Fruit fly (Drosophila melanogaster) whole organism, embryonic: ENCODE results near the gene me31B.

Experiments
- Bteb2 ChIP-seq: fragments of 200-800 bp; sonication (Bioruptor generic); optimal IDR thresholded peaks from 2 replicates; lab custom pipeline; 2016; ENCODE audit warnings: missing biosample characterization, missing genetic modification characterization
- C15 ChIP-seq: fragments of 200-800 bp; sonication (Bioruptor generic); IDR thresholded peaks from 3 replicates; pipeline ENCODE4 v1.3.6; 2022; ENCODE audit warnings: missing biosample characterization, missing genetic modification characterization
- CG12659 ChIP-seq: fragments of 200-800 bp; sonication (Bioruptor generic); optimal IDR thresholded peaks from 3 replicates; lab custom pipeline; 2017; ENCODE audit warnings: mild to moderate bottlenecking, missing biosample characterization, missing genetic modification reagents, missing genetic modification characterization
- CG12769 ChIP-seq: fragments of 200-800 bp; sonication (Bioruptor generic); optimal IDR thresholded peaks from 2 replicates; lab custom pipeline; 2019; ENCODE audit warnings: missing biosample characterization, mild to moderate bottlenecking, missing genetic modification characterization, moderate library complexity
- CG13624 ChIP-seq: fragments of 200-800 bp; sonication (Bioruptor generic); optimal IDR thresholded peaks from 2 replicates; lab custom pipeline; 2016; ENCODE audit warnings: missing biosample characterization, missing genetic modification characterization
- CG13894 ChIP-seq: fragments of 200-800 bp; sonication (Bioruptor generic); optimal IDR thresholded peaks from 3 replicates; lab custom pipeline; 2018; ENCODE audit warnings: missing biosample characterization, mild to moderate bottlenecking, missing genetic modification characterization, moderate library complexity
- CG1603 ChIP-seq: fragments of 200-800 bp; sonication (Bioruptor generic); optimal IDR thresholded peaks from 2 replicates; lab custom pipeline; 2019; ENCODE audit warnings: missing biosample characterization, mild to moderate bottlenecking, missing genetic modification characterization, moderate library complexity
- CG17186 ChIP-seq: fragments of 200-800 bp; sonication (Bioruptor generic); optimal IDR thresholded peaks from 3 replicates; lab custom pipeline; 2017; ENCODE audit warnings: missing biosample characterization, missing genetic modification reagents, missing genetic modification characterization
- CG17802 ChIP-seq: fragments of 200-800 bp; sonication (Bioruptor generic); optimal IDR thresholded peaks from 2 replicates; lab custom pipeline; 2018; ENCODE audit warnings: missing biosample characterization, mild to moderate bottlenecking, missing genetic modification characterization, moderate library complexity
- CG18262 ChIP-seq: fragments of 200-800 bp; optimal IDR thresholded peaks from 3 replicates; lab custom pipeline; 2019; ENCODE audit warnings: missing biosample characterization, mild to moderate bottlenecking, missing genetic modification characterization, moderate library complexity
- CG18599 ChIP-seq: fragments of 200-800 bp; sonication (Bioruptor generic); optimal IDR thresholded peaks from 3 replicates; lab custom pipeline; 2017; ENCODE audit warnings: missing biosample characterization, missing genetic modification characterization, mild to moderate bottlenecking, moderate library complexity, missing genetic modification reagents
- CG2129 ChIP-seq: fragments of 200-800 bp; sonication (Bioruptor generic); IDR thresholded peaks from 2 replicates; pipeline ENCODE4 v1.3.6; 2022; ENCODE audit warnings: missing biosample characterization, missing genetic modification characterization; ENCODE audit not compliant: partially characterized antibody
- CG30403 ChIP-seq: fragments of 200-800 bp; sonication (Bioruptor generic); optimal IDR thresholded peaks from 3 replicates; lab custom pipeline; 2016; ENCODE audit warnings: missing biosample characterization, missing genetic modification characterization
- CG4820 ChIP-seq: fragments of 200-800 bp; sonication (Bioruptor generic); optimal IDR thresholded peaks from 3 replicates; lab custom pipeline; 2016; ENCODE audit warnings: missing biosample characterization, missing genetic modification characterization
- CG5180 ChIP-seq: fragments of 200-800 bp; sonication (Bioruptor generic); optimal IDR thresholded peaks from 3 replicates; lab custom pipeline; 2017; ENCODE audit warnings: missing biosample characterization, missing genetic modification characterization, mild to moderate bottlenecking, moderate library complexity, missing genetic modification reagents
- CG5245 ChIP-seq: fragments of 200-800 bp; sonication (Bioruptor generic); optimal IDR thresholded peaks from 3 replicates; lab custom pipeline; 2016; ENCODE audit warnings: missing biosample characterization, missing genetic modification characterization
- CG7839 ChIP-seq: fragments of 200-800 bp; sonication (Bioruptor generic); optimal IDR thresholded peaks from 3 replicates; lab custom pipeline; 2018; ENCODE audit warnings: missing biosample characterization, mild to moderate bottlenecking, missing genetic modification characterization, moderate library complexity
- CG7963 ChIP-seq: fragments of 200-800 bp; sonication (Bioruptor generic); IDR thresholded peaks from 3 replicates; pipeline ENCODE4 v1.3.6; 2022; ENCODE audit warnings: missing biosample characterization, missing genetic modification characterization; ENCODE audit not compliant: partially characterized antibody
- Chrac-16 ChIP-seq: fragments of 200-800 bp; sonication (Bioruptor generic); optimal IDR thresholded peaks from 3 replicates; lab custom pipeline; 2016; ENCODE audit warnings: missing biosample characterization, missing genetic modification characterization
- D ChIP-seq, 2 experiments: fragments of 200-800 bp in 1 of 2; fragments of >200 bp in 1 of 2; sonication (Bioruptor generic) in 1 of 2; optimal IDR thresholded peaks; 2 replicates in 1 of 2; 3 replicates in 1 of 2; lab custom pipeline; 2017; ENCODE audit warnings: mild to moderate bottlenecking in 1 of 2, missing biosample characterization in 1 of 2, missing genetic modification characterization in 1 of 2, missing genetic modification reagents in 1 of 2
- E2f2 ChIP-seq: fragments of 200-800 bp; sonication (Bioruptor generic); IDR thresholded peaks from 2 replicates; pipeline ENCODE4 v1.3.6; 2022; ENCODE audit warnings: missing biosample characterization, missing genetic modification characterization
- Elba2 ChIP-seq: fragments of 200-800 bp; sonication (Bioruptor generic); optimal IDR thresholded peaks from 3 replicates; lab custom pipeline; 2016; ENCODE audit warnings: missing biosample characterization, missing genetic modification characterization
- HLH54F ChIP-seq: fragments of 200-800 bp; sonication (Bioruptor generic); optimal IDR thresholded peaks from 3 replicates; lab custom pipeline; 2016; ENCODE audit warnings: missing biosample characterization, missing genetic modification characterization
- HmgZ ChIP-seq: fragments of 200-800 bp; sonication (Bioruptor generic); optimal IDR thresholded peaks from 2 replicates; lab custom pipeline; 2018; ENCODE audit warnings: missing biosample characterization, mild to moderate bottlenecking, missing genetic modification characterization
- MBD-R2 ChIP-seq: fragments of 200-800 bp; sonication (Bioruptor generic); IDR thresholded peaks from 2 replicates; pipeline ENCODE4 v1.3.6; 2022; ENCODE audit warnings: missing biosample characterization, missing genetic modification characterization
- NC2β ChIP-seq: fragments of 200-800 bp; sonication (Bioruptor generic); optimal IDR thresholded peaks from 2 replicates; lab custom pipeline; 2016; ENCODE audit warnings: missing biosample characterization, missing genetic modification characterization
- Sin3A ChIP-seq: fragments of >200 bp; optimal IDR thresholded peaks from 2 replicates; lab custom pipeline; 2018
- Six4 ChIP-seq: fragments of 200-800 bp; sonication (Bioruptor generic); optimal IDR thresholded peaks from 2 replicates; lab custom pipeline; 2016; ENCODE audit warnings: missing biosample characterization, missing genetic modification characterization
- Sox100B ChIP-seq: fragments of 200-800 bp; sonication (Bioruptor generic); optimal IDR thresholded peaks from 3 replicates; lab custom pipeline; 2018; ENCODE audit warnings: missing biosample characterization, mild to moderate bottlenecking, missing genetic modification characterization
- Trl ChIP-seq, 3 experiments: fragments of >200 bp in 2 of 3; fragments of 200-800 bp in 1 of 3; sonication (Bioruptor generic) in 1 of 3; optimal IDR thresholded peaks; 2 replicates in 1 of 3; 3 replicates in 2 of 3; lab custom pipeline; 2016 to 2017; ENCODE audit warnings: missing biosample characterization in 1 of 3, missing genetic modification characterization in 1 of 3
- amos ChIP-seq: fragments of 200-800 bp; sonication (Bioruptor generic); IDR thresholded peaks from 2 replicates; pipeline ENCODE4 v1.3.6; 2022; ENCODE audit warnings: missing biosample characterization, missing genetic modification characterization; ENCODE audit not compliant: partially characterized antibody
- ara ChIP-seq: fragments of 200-800 bp; sonication (Bioruptor generic); IDR thresholded peaks from 2 replicates; pipeline ENCODE4 v1.3.6; 2022; ENCODE audit warnings: missing biosample characterization, missing genetic modification characterization
- cato ChIP-seq: fragments of 200-800 bp; sonication (Bioruptor generic); optimal IDR thresholded peaks from 2 replicates; lab custom pipeline; 2016; ENCODE audit warnings: missing biosample characterization, missing genetic modification characterization, borderline replicate concordance
- chm ChIP-seq: fragments of 200-800 bp; sonication (Bioruptor generic); IDR thresholded peaks from 2 replicates; pipeline ENCODE4 v1.3.6; 2022; ENCODE audit warnings: missing biosample characterization, missing genetic modification characterization
- emc ChIP-seq: fragments of 200-800 bp; sonication (Bioruptor generic); optimal IDR thresholded peaks from 2 replicates; lab custom pipeline; 2016; ENCODE audit warnings: missing biosample characterization, missing genetic modification characterization
- eyg ChIP-seq: fragments of 200-800 bp; sonication (Bioruptor generic); optimal IDR thresholded peaks from 3 replicates; lab custom pipeline; 2016; ENCODE audit warnings: missing biosample characterization, missing genetic modification characterization
- gcm ChIP-seq: fragments of 200-800 bp; sonication (Bioruptor generic); optimal IDR thresholded peaks from 2 replicates; lab custom pipeline; 2019; ENCODE audit warnings: missing biosample characterization, mild to moderate bottlenecking, missing genetic modification characterization, moderate library complexity
- gsb-n ChIP-seq: fragments of 200-800 bp; sonication (Bioruptor generic); optimal IDR thresholded peaks from 3 replicates; lab custom pipeline; 2018; ENCODE audit warnings: missing biosample characterization, mild to moderate bottlenecking, missing genetic modification characterization
- hkb ChIP-seq, 2 experiments: fragments of 200-800 bp in 1 of 2; fragments of >200 bp in 1 of 2; sonication (Bioruptor generic) in 1 of 2; IDR thresholded peaks in 1 of 2; optimal IDR thresholded peaks in 1 of 2; 2 replicates each; pipeline versions ENCODE4 v1.3.6 to Lab custom; 2017 to 2022; ENCODE audit warnings: missing biosample characterization in 1 of 2, missing genetic modification characterization in 1 of 2
- maf-S ChIP-seq: fragments of 200-800 bp; sonication (Bioruptor generic); optimal IDR thresholded peaks from 2 replicates; lab custom pipeline; 2016; ENCODE audit warnings: missing biosample characterization, missing genetic modification characterization
- pfk ChIP-seq: fragments of 200-800 bp; sonication (Bioruptor generic); optimal IDR thresholded peaks from 2 replicates; lab custom pipeline; 2018; ENCODE audit warnings: missing biosample characterization, mild to moderate bottlenecking, missing genetic modification characterization, moderate library complexity
- pho ChIP-seq: fragments of 200-800 bp; sonication (Bioruptor generic); optimal IDR thresholded peaks from 2 replicates; lab custom pipeline; 2016; ENCODE audit warnings: missing biosample characterization, missing genetic modification characterization
- pita ChIP-seq: fragments of 200-800 bp; sonication (Bioruptor generic); optimal IDR thresholded peaks from 2 replicates; lab custom pipeline; 2017; ENCODE audit warnings: missing biosample characterization, mild to moderate bottlenecking, missing genetic modification characterization
- pum ChIP-seq: fragments of 200-800 bp; sonication (Bioruptor generic); optimal IDR thresholded peaks from 2 replicates; lab custom pipeline; 2016; ENCODE audit warnings: missing biosample characterization, missing genetic modification characterization
- row ChIP-seq: fragments of 200-800 bp; sonication (Bioruptor generic); IDR thresholded peaks from 3 replicates; pipeline ENCODE4 v1.3.6; 2022; ENCODE audit warnings: missing biosample characterization, missing genetic modification characterization
- zen2 ChIP-seq: fragments of 200-800 bp; sonication (Bioruptor generic); IDR thresholded peaks from 3 replicates; pipeline ENCODE4 v1.3.6; 2022; ENCODE audit warnings: missing biosample characterization, missing genetic modification characterization; ENCODE audit not compliant: partially characterized antibody
- zfh1 ChIP-seq: fragments of 200-800 bp; sonication (Bioruptor generic); IDR thresholded peaks from 3 replicates; pipeline ENCODE4 v1.3.6; 2022; ENCODE audit warnings: missing biosample characterization, missing genetic modification characterization
- zfh2 ChIP-seq: fragments of 200-800 bp; sonication (Bioruptor generic); optimal IDR thresholded peaks from 2 replicates; lab custom pipeline; 2016; ENCODE audit warnings: missing biosample characterization, missing genetic modification characterization

Gene me31B

dm6 chr2L:10265129-10265528 is 26.0 kb downstream of the me31B start, which contains the start of gene Mob3 (continued):
- TF ChIP-seq CG17802 (tag; lab: Kevin White, UChicago) = no peak
- peak; percentile 68 for TF ChIP-seq MBD-R2 (GFP tag; lab: Robert Waterston, UW)
- TF ChIP-seq CG1603 (tag; lab: Kevin White, UChicago) = peak; percentile 82
- TF ChIP-seq zfh1 = no peak
- TF ChIP-seq amos (GFP tag; lab: Robert Waterston, UW) = peak; percentile 52; the same call in 1 of the 2 replicates
- peak; percentile 95 for TF ChIP-seq pfk (GFP tag; lab: Kevin White, UChicago)
- no peak for TF ChIP-seq Chrac-16 (GFP tag; lab: Kevin White, UChicago)
- peak; percentile 27 for TF ChIP-seq Elba2 (GFP tag; lab: Kevin White, UChicago)
- no peak for TF ChIP-seq Sin3A (lab: Kevin White, UChicago)
- TF ChIP-seq, all 482 proteins: peak for 30

DNA sequence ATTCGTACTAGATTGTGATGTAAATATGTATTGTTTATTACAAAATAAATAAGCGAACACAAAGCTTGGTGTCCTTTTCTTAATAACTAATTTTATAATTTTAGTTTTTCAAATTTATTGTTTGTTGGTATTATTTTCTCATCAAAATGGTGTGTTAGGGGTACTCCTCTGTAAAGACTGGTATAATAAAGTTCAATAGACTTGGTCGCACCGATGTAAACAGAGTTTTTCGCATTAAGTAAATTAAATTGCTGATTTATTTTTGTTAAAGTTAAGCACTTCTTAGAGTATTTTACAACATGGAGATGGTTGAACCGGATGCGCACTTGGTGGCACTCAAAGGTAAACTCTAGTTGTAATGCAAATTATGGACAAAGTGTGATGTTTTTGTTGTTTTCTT is 27.4 kb downstream of the me31B start, which contains the start of gene CG4953:
Gene CG4953, plus strand, starts transcription at position 193 of the 400 bp plus-strand sequence.
- TF ChIP-seq Bteb2 (GFP tag; lab: Kevin White, UChicago) (no peak), pum (no peak), CG13624 (no peak), Trl (optimal IDR thresholded peaks at IDR 0.05; lab: Kevin White, UChicago) (no peak), Trl (GFP tag; optimal IDR thresholded peaks at IDR 0.05; lab: Kevin White, UChicago) (no peak), E2f2 (GFP tag; lab: Robert Waterston, UW) (peak; percentile 26; the same call in 1 of the 2 replicates), maf-S (GFP tag; lab: Kevin White, UChicago) (no peak), HmgZ (no peak), CG18262 (tag; lab: Kevin White, UChicago) (no peak), NC2β (GFP tag; lab: Kevin White, UChicago) (no peak), CG17186 (GFP tag; lab: Kevin White, UChicago) (no peak), ara (GFP tag; lab: Robert Waterston, UW) (no peak), CG5245 (GFP tag; lab: Kevin White, UChicago) (no peak), Six4 (GFP tag; lab: Kevin White, UChicago) (no peak), CG13894 (tag; lab: Kevin White, UChicago) (no peak), CG4820 (GFP tag; lab: Kevin White, UChicago) (no peak), CG7839 (no peak), CG7963 (GFP tag; lab: Robert Waterston, UW) (no peak), row (no peak), pita (GFP tag; lab: Kevin White, UChicago) (no peak), eyg (GFP tag; lab: Kevin White, UChicago) (no peak), CG12769 (tag; lab: Kevin White, UChicago) (no peak), emc (GFP tag; lab: Kevin White, UChicago) (no peak), HLH54F (GFP tag; lab: Kevin White, UChicago) (no peak), C15 (GFP tag; lab: Robert Waterston, UW) (no peak), chm (no peak), CG12659 (GFP tag; lab: Kevin White, UChicago) (peak; percentile 4), pho (no peak), CG30403 (no peak), zfh2 (no peak), zen2 (GFP tag; lab: Robert Waterston, UW) (no peak), CG18599 (GFP tag; lab: Kevin White, UChicago) (no peak), gcm (GFP tag; lab: Kevin White, UChicago) (no peak), CG5180 (GFP tag; lab: Kevin White, UChicago) (no peak), Sox100B (no peak), gsb-n (tag; lab: Kevin White, UChicago) (no peak), D (optimal IDR thresholded peaks at IDR 0.05; lab: Kevin White, UChicago) (no peak), D (GFP tag; optimal IDR thresholded peaks at IDR 0.05; lab: Kevin White, UChicago) (no peak), cato (GFP tag; lab: Kevin White, UChicago) (no peak), hkb (optimal IDR thresholded peaks at IDR 0.05; lab: Kevin White, UChicago) (no peak), hkb (GFP tag; IDR thresholded peaks at IDR 0.05; lab: Robert Waterston, UW) (no peak), CG2129 (GFP tag; lab: Robert Waterston, UW) (no peak)
